Worm (Caenorhabditis elegans): Measurements from ENCODE around the gene C17G1.14.

C17G1.14 gene

DNA sequence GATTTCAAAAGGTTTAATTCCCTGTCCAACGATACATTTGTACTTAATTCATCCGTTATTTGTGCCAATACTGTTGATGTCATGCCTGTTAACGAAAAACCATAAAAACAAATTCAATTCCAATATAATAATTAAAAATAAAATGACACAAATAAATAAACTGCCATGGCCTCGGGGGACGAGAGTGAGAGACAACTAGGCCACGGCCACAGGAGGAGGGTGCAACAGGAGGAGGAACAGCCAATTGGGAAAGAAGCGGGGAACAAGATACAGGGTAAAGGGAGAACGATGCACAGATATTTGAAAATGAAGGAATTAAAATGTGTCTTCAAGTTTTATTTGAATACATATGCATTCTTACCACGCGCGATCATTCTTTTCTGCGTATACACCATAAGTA is 21.3 kb upstream of the C17G1.14 start, which contains the start of gene F21G4.6:
Gene F21G4.6, minus strand, starts transcription at position 87 of the 400 bp plus-strand sequence.
- no peak for TF ChIP-seq mep-1 (tag; optimal IDR thresholded peaks at IDR 0.05)
- TF ChIP-seq ces-1 (GFP tag; optimal IDR thresholded peaks at IDR 0.05), result no peak
- no peak for TF ChIP-seq sptf-1 (tag; optimal IDR thresholded peaks at IDR 0.05)
- no peak for TF ChIP-seq cnd-1 (tag; optimal IDR thresholded peaks at IDR 0.05)

DNA sequence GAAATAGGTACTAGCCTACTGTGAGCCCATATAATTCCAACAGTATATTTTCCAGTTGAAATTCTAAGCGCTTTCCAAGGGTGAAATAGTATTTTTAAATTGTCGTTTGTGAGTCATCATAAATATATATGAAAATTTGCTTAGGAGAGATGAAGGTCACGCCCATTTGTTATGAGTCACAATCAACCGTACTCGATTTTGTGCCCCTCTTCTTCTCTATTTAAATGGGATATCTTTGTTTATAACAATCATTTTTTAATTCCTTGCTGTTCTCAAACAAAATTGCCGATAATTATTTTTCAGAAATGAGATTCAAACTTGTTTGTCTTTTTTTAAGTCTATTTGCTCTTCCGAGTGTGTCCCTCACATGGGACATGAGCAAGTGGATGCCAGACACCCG is 19.6 kb upstream of the C17G1.14 start, which contains the start of gene folr-1:
Gene folr-1, plus strand, starts transcription at position 301 of the 400 bp plus-strand sequence.
- no peak for TF ChIP-seq nhr-28 (tag; optimal IDR thresholded peaks at IDR 0.05)

ce11 chrX:9921257-9921656 is 17.4 kb upstream of the C17G1.14 start, which contains the start of gene C17G1.2:
TSS of gene C17G1.2 (plus strand) at chrX:9921557.
- TF ChIP-seq lin-13 (tag; optimal IDR thresholded peaks at IDR 0.05), result no peak

DNA sequence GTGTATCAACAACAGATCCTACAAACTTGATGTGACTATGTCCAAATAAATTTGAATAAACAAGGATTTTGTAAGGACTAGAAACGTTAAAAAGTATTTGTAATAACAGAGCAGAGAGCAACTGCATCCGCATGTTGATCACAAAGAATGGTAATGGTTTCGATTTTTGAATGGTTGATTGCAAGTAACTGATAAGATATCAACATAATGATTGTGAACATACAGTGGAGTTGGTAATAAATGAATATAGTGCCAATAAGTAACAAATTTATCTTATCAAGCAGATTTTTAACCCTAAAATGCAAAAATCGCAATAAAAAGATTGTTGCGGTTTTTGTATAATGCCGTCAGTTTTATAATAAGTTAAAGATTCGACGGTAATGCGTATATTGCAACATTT is 13.7 kb upstream of the C17G1.14 start, which contains the start of gene ugt-23:
Gene ugt-23, minus strand, starts transcription at position 212 of the 400 bp plus-strand sequence.
- no peak for TF ChIP-seq ceh-43 (GFP tag; optimal IDR thresholded peaks at IDR 0.05)
- no peak for TF ChIP-seq snpc-4 (tag; optimal IDR thresholded peaks at IDR 0.05)
- no peak for TF ChIP-seq drap-1 (GFP tag; optimal IDR thresholded peaks at IDR 0.05)
- TF ChIP-seq unc-120 (tag; optimal IDR thresholded peaks at IDR 0.05; ENCODE audit: poor library complexity, severe bottlenecking), result no peak
- TF ChIP-seq bed-3 (GFP tag; optimal IDR thresholded peaks at IDR 0.05), result no peak

ce11 chrX:9927993-9928392 is 10.6 kb upstream of the C17G1.14 start:
- no peak for TF ChIP-seq mep-1 (tag; optimal IDR thresholded peaks at IDR 0.05)
- TF ChIP-seq lin-13 (tag; optimal IDR thresholded peaks at IDR 0.05), result no peak
- no peak for TF ChIP-seq ztf-11 (tag; optimal IDR thresholded peaks at IDR 0.05)
- TF ChIP-seq lin-32 (GFP tag; optimal IDR thresholded peaks at IDR 0.05), result no peak
- TF ChIP-seq mls-2 (tag; optimal IDR thresholded peaks at IDR 0.05), result no peak
- TF ChIP-seq mab-5 (tag; optimal IDR thresholded peaks at IDR 0.05), result no peak
- no peak for TF ChIP-seq nhr-237 (tag; optimal IDR thresholded peaks at IDR 0.05)
- no peak for TF ChIP-seq elt-3 (tag; optimal IDR thresholded peaks at IDR 0.05)
- TF ChIP-seq tbx-8 (GFP tag; optimal IDR thresholded peaks at IDR 0.05), result no peak
- no peak for TF ChIP-seq bed-3 (GFP tag; optimal IDR thresholded peaks at IDR 0.05)
- no peak for TF ChIP-seq nhr-76 (tag; optimal IDR thresholded peaks at IDR 0.05)
- no peak for TF ChIP-seq zip-8 (tag; optimal IDR thresholded peaks at IDR 0.05)

- TF ChIP-seq ham-2 (GFP tag; optimal IDR thresholded peaks at IDR 0.05), result no peak
- TF ChIP-seq cnd-1 (tag; optimal IDR thresholded peaks at IDR 0.05), result peak; percentile 1
- peak; percentile 15 for TF ChIP-seq nhr-2 (tag; optimal IDR thresholded peaks at IDR 0.05)
- TF ChIP-seq ceh-43 (GFP tag; optimal IDR thresholded peaks at IDR 0.05), result no peak
- no peak for TF ChIP-seq sptf-1 (tag; optimal IDR thresholded peaks at IDR 0.05)
- no peak for TF ChIP-seq ztf-11 (tag; optimal IDR thresholded peaks at IDR 0.05)
- TF ChIP-seq ces-1 (GFP tag; optimal IDR thresholded peaks at IDR 0.05), result peak; percentile 17
These were observed 7.3 kb upstream of the C17G1.14 start, which contains the start of gene nra-3 for ce11 chrX:9931362-9931761. TSS of gene nra-3 (minus strand) at chrX:9931462.

DNA sequence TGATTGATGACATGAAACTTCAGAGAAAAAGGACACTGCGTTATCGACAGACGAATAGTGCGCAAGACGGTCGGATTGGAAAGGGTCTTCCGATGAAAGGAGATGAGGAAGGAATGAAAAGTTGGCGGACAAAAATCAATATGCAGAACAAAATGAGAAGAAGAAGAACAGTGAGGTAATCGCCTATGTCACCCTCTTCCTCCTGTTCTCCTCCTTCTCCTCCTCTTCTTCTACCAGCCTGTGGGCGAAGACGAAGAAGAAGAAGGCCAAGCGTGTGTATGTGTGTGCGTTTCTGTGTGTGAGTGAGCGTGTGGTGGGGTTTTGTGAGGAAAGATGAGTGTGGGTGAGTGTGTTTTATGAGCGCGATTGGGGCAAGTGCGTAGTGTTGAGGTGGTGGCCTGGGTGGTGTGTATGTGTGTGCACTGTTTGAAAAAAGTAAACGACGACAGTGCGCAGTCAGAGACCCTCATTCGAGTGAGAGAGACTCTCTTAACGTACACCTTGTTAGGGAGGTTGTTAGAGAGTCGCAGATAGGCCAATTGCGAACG is 6.3 kb upstream of the C17G1.14 start, which contains the start of gene tsp-21:
Gene tsp-21, plus strand, starts transcription at position 146 of the 548 bp plus-strand sequence.
- TF ChIP-seq tbx-8 (GFP tag; optimal IDR thresholded peaks at IDR 0.05), result no peak
- TF ChIP-seq ceh-43 (GFP tag; optimal IDR thresholded peaks at IDR 0.05), result no peak
- no peak for TF ChIP-seq bed-3 (GFP tag; optimal IDR thresholded peaks at IDR 0.05)
- TF ChIP-seq lin-32 (GFP tag; optimal IDR thresholded peaks at IDR 0.05), result no peak
- peak; percentile 77 for TF ChIP-seq mep-1 (tag; optimal IDR thresholded peaks at IDR 0.05)
- TF ChIP-seq unc-120 (tag; optimal IDR thresholded peaks at IDR 0.05; ENCODE audit: poor library complexity, severe bottlenecking), result peak; percentile 47
- peak; percentile 48 for TF ChIP-seq elt-1 (tag; optimal IDR thresholded peaks at IDR 0.05; ENCODE audit: borderline replicate concordance, insufficient read depth)
- peak; percentile 96 for TF ChIP-seq cnd-1 (tag; optimal IDR thresholded peaks at IDR 0.05)
- TF ChIP-seq nhr-12 (tag; optimal IDR thresholded peaks at IDR 0.05), result peak; percentile 31
- TF ChIP-seq ceh-39 (tag; optimal IDR thresholded peaks at IDR 0.05), result peak; percentile 67
- peak; percentile 83 for TF ChIP-seq sptf-1 (tag; optimal IDR thresholded peaks at IDR 0.05)
- peak; percentile 44 for TF ChIP-seq ces-1 (GFP tag; optimal IDR thresholded peaks at IDR 0.05)
- peak; percentile 76 for TF ChIP-seq M03D4.4 (tag; optimal IDR thresholded peaks at IDR 0.05)
- no peak for TF ChIP-seq blmp-1 (tag; optimal IDR thresholded peaks at IDR 0.05)
- TF ChIP-seq sem-2 (GFP tag; optimal IDR thresholded peaks at IDR 0.05), result peak; percentile 23
- TF ChIP-seq nhr-237 (tag; optimal IDR thresholded peaks at IDR 0.05), result peak; percentile 52
- TF ChIP-seq lsy-2 (tag; optimal IDR thresholded peaks at IDR 0.05), result no peak
- no peak for TF ChIP-seq nhr-28 (tag; optimal IDR thresholded peaks at IDR 0.05)
- TF ChIP-seq unc-62 (GFP tag; optimal IDR thresholded peaks at IDR 0.05), result peak; percentile 42
- peak; percentile 52 for TF ChIP-seq drap-1 (GFP tag; optimal IDR thresholded peaks at IDR 0.05)
- no peak for TF ChIP-seq ceh-83 (GFP tag; optimal IDR thresholded peaks at IDR 0.05)
- peak; percentile 45 for TF ChIP-seq ham-2 (GFP tag; optimal IDR thresholded peaks at IDR 0.05)
- no peak for TF ChIP-seq flh-1 (GFP tag; optimal IDR thresholded peaks at IDR 0.05)
- TF ChIP-seq nhr-76 (tag; optimal IDR thresholded peaks at IDR 0.05), result no peak
- no peak for TF ChIP-seq mab-5 (tag; optimal IDR thresholded peaks at IDR 0.05)
- TF ChIP-seq hlh-1 (tag; optimal IDR thresholded peaks at IDR 0.05), result peak; percentile 83
- TF ChIP-seq elt-3 (tag; optimal IDR thresholded peaks at IDR 0.05), result no peak
- no peak for TF ChIP-seq zip-8 (tag; optimal IDR thresholded peaks at IDR 0.05)
- TF ChIP-seq unc-39 (tag; optimal IDR thresholded peaks at IDR 0.05), result peak; percentile 43
- TF ChIP-seq lin-13 (tag; optimal IDR thresholded peaks at IDR 0.05), result peak; percentile 76
- TF ChIP-seq snpc-4 (tag; optimal IDR thresholded peaks at IDR 0.05), result no peak
- TF ChIP-seq mls-2 (tag; optimal IDR thresholded peaks at IDR 0.05), result peak; percentile 83
